Worm (Caenorhabditis elegans) whole organism, L3 larva: ENCODE measurements around the gene nhr-46.

Source experiments
- ZK546.5 ChIP-seq: sonication (generic microtip); optimal IDR thresholded peaks from 2 replicates; lab custom pipeline; 2017; ENCODE audit warnings: missing biosample characterization, missing genetic modification characterization
- aly-2 ChIP-seq: fragments of 150-350 bp; optimal IDR thresholded peaks from 2 replicates; lab custom pipeline; 2014; ENCODE audit warnings: missing biosample characterization, missing genetic modification characterization
- ceh-16 ChIP-seq: sonication (generic microtip); optimal IDR thresholded peaks from 2 replicates; lab custom pipeline; 2017; ENCODE audit warnings: missing biosample characterization, missing genetic modification characterization
- ceh-82 ChIP-seq: fragments of 150-350 bp; optimal IDR thresholded peaks from 2 replicates; lab custom pipeline; 2014; ENCODE audit warnings: missing biosample characterization, missing genetic modification characterization
- elt-1 ChIP-seq: fragments of 150-350 bp; optimal IDR thresholded peaks from 2 replicates; lab custom pipeline; 2014; ENCODE audit warnings: missing biosample characterization, missing genetic modification characterization
- elt-2 ChIP-seq: sonication (generic microtip); optimal IDR thresholded peaks from 2 replicates; lab custom pipeline; 2016; ENCODE audit warnings: missing genetic modification reagents, mild to moderate bottlenecking, missing genetic modification characterization, missing compliant biosample characterization
- fkh-10 ChIP-seq: sonication (generic microtip); optimal IDR thresholded peaks from 2 replicates; lab custom pipeline; 2017; ENCODE audit warnings: missing biosample characterization, missing genetic modification reagents, missing genetic modification characterization
- jun-1 ChIP-seq: fragments of 150-350 bp; optimal IDR thresholded peaks from 2 replicates; lab custom pipeline; 2014; ENCODE audit warnings: missing biosample characterization, missing genetic modification reagents, missing genetic modification characterization
- lin-15B ChIP-seq: fragments of 150-350 bp; optimal IDR thresholded peaks from 2 replicates; lab custom pipeline; 2014; ENCODE audit warnings: missing biosample characterization, missing genetic modification characterization
- lin-39 ChIP-seq: fragments of 150-350 bp; optimal IDR thresholded peaks from 2 replicates; lab custom pipeline; 2018; ENCODE audit warnings: missing biosample characterization, missing genetic modification reagents, missing genetic modification characterization
- mdl-1 ChIP-seq: fragments of 150-350 bp; optimal IDR thresholded peaks from 2 replicates; lab custom pipeline; 2014; ENCODE audit warnings: missing biosample characterization, missing genetic modification characterization
- mml-1 ChIP-seq: fragments of 150-350 bp; sonication (generic microtip); optimal IDR thresholded peaks from 3 replicates; lab custom pipeline; 2014; ENCODE audit warnings: missing biosample characterization, missing genetic modification characterization
- nfya-1 ChIP-seq: sonication (generic microtip); optimal IDR thresholded peaks from 2 replicates; lab custom pipeline; 2017; ENCODE audit warnings: missing genetic modification characterization, mild to moderate bottlenecking, missing compliant biosample characterization, antibody characterized with exemption, moderate library complexity; ENCODE audit not compliant: insufficient read depth
- nhr-11 ChIP-seq: fragments of 150-350 bp; optimal IDR thresholded peaks from 2 replicates; lab custom pipeline; 2014; ENCODE audit warnings: missing biosample characterization, missing genetic modification characterization
- nhr-12 ChIP-seq: fragments of 150-350 bp; optimal IDR thresholded peaks from 2 replicates; lab custom pipeline; 2014; ENCODE audit warnings: missing biosample characterization, missing genetic modification characterization
- nhr-23 ChIP-seq: fragments of 150-350 bp; optimal IDR thresholded peaks from 2 replicates; lab custom pipeline; 2014; ENCODE audit warnings: missing biosample characterization, missing genetic modification reagents, missing genetic modification characterization
- nhr-25 ChIP-seq: sonication (generic microtip); optimal IDR thresholded peaks from 2 replicates; lab custom pipeline; 2017; ENCODE audit warnings: missing biosample characterization, missing genetic modification characterization
- nhr-43 ChIP-seq: sonication (generic microtip); optimal IDR thresholded peaks from 2 replicates; lab custom pipeline; 2016; ENCODE audit warnings: mild to moderate bottlenecking, missing genetic modification characterization, missing compliant biosample characterization; ENCODE audit not compliant: poor library complexity, severe bottlenecking
- nhr-76 ChIP-seq: fragments of 150-350 bp; sonication (generic microtip); optimal IDR thresholded peaks from 5 replicates; lab custom pipeline; 2014; ENCODE audit warnings: missing biosample characterization, missing genetic modification characterization
- pha-4 ChIP-seq: fragments of 150-350 bp; optimal IDR thresholded peaks from 2 replicates; lab custom pipeline; 2014; ENCODE audit warnings: missing biosample characterization, missing genetic modification reagents, missing genetic modification characterization
- pqm-1 ChIP-seq: fragments of 150-350 bp; optimal IDR thresholded peaks from 2 replicates; lab custom pipeline; 2017; ENCODE audit warnings: missing biosample characterization, missing genetic modification characterization, inconsistent platforms
- sea-2 ChIP-seq: fragments of 150-350 bp; sonication (generic microtip); optimal IDR thresholded peaks from 4 replicates; lab custom pipeline; 2014; ENCODE audit warnings: missing biosample characterization, missing genetic modification reagents, missing genetic modification characterization
- skn-1 ChIP-seq: fragments of 150-350 bp; optimal IDR thresholded peaks from 2 replicates; lab custom pipeline; 2014; ENCODE audit warnings: missing biosample characterization, missing genetic modification characterization
- snpc-4 ChIP-seq: fragments of 150-350 bp; optimal IDR thresholded peaks from 2 replicates; lab custom pipeline; 2014; ENCODE audit warnings: missing biosample characterization, missing genetic modification characterization
- tbx-2 ChIP-seq: sonication (generic microtip); optimal IDR thresholded peaks from 2 replicates; lab custom pipeline; 2016; ENCODE audit warnings: mild to moderate bottlenecking, missing genetic modification characterization, missing compliant biosample characterization
- unc-39 ChIP-seq: sonication (generic microtip); optimal IDR thresholded peaks from 4 replicates; lab custom pipeline; 2017; ENCODE audit warnings: missing biosample characterization, missing genetic modification characterization
- ztf-4 ChIP-seq: fragments of 150-350 bp; optimal IDR thresholded peaks from 2 replicates; lab custom pipeline; 2014; ENCODE audit warnings: missing biosample characterization, missing genetic modification characterization

nhr-46 gene

ce11 chrIV:5764392-5764791, 6.7 kb upstream of the nhr-46 start (continued):
- TF ChIP-seq ZK546.5 (tag; lab: Kevin White, UChicago) (no peak), nhr-25 (peak; percentile 50), skn-1 (tag; lab: Kevin White, UChicago) (no peak), nhr-23 (peak; percentile 88), elt-2 (tag; lab: Kevin White, UChicago) (peak; percentile 31), aly-2 (tag; lab: Kevin White, UChicago) (no peak), pqm-1 (peak; percentile 58)
- TF ChIP-seq, all 47 proteins: peak for 10

- TF ChIP-seq jun-1 (tag; lab: Kevin White, UChicago) = peak; percentile 59
- TF ChIP-seq nhr-43 (tag; lab: Kevin White, UChicago) = peak; percentile 22
- peak; percentile 67 for TF ChIP-seq elt-2 (tag; lab: Kevin White, UChicago)
- peak; percentile 10 for TF ChIP-seq nhr-25
- no peak for TF ChIP-seq nhr-12 (tag; lab: Kevin White, UChicago)
- no peak for TF ChIP-seq ZK546.5 (tag; lab: Kevin White, UChicago)
- TF ChIP-seq nhr-11 (tag; lab: Kevin White, UChicago) = no peak
- peak; percentile 89 for TF ChIP-seq pqm-1
- peak; percentile 6 for TF ChIP-seq mml-1 (tag; lab: Kevin White, UChicago)
- TF ChIP-seq mdl-1 (tag; lab: Kevin White, UChicago) = no peak
- TF ChIP-seq aly-2 (tag; lab: Kevin White, UChicago) = no peak
- TF ChIP-seq skn-1 (tag; lab: Kevin White, UChicago) = no peak
- no peak for TF ChIP-seq ceh-82
- TF ChIP-seq, all 47 proteins: peak for 6
These were observed 5.1 kb upstream of the nhr-46 start for ce11 chrIV:5762770-5763169.

ce11 chrIV:5761211-5761907, 3.7 kb upstream of the nhr-46 start:
- TF ChIP-seq elt-1 (peak; percentile 68), sea-2 (GFP tag; lab: Kevin White, UChicago) (no peak), nfya-1 (tag; lab: Kevin White, UChicago) (no peak), ztf-4 (tag; lab: Kevin White, UChicago) (no peak), lin-15B (no peak)

- TF ChIP-seq sea-2 (GFP tag; lab: Kevin White, UChicago) (no peak), snpc-4 (tag; lab: Kevin White, UChicago) (no peak), unc-39 (tag; lab: Kevin White, UChicago) (no peak), lin-39 (tag; lab: Kevin White, UChicago) (no peak), fkh-10 (GFP tag; lab: Kevin White, UChicago) (no peak), mml-1 (tag; lab: Kevin White, UChicago) (no peak)
These were observed 3.0 kb upstream of the nhr-46 start for ce11 chrIV:5760656-5761055.

- TF ChIP-seq nhr-25 = peak; percentile 13
- peak; percentile 88 for TF ChIP-seq elt-1
- no peak for TF ChIP-seq elt-2 (tag; lab: Kevin White, UChicago)
These were observed 1.0 kb upstream of the nhr-46 start for ce11 chrIV:5758695-5759094.

- peak; percentile 86 for TF ChIP-seq elt-2 (tag; lab: Kevin White, UChicago)
- peak; percentile 93 for TF ChIP-seq pqm-1
- TF ChIP-seq nhr-76 (tag; lab: Kevin White, UChicago) = no peak
- peak; percentile 49 for TF ChIP-seq jun-1 (tag; lab: Kevin White, UChicago)
- TF ChIP-seq pha-4 (tag; lab: Kevin White, UChicago) = peak; percentile 69
These were observed 1.7 kb downstream of the nhr-46 start for ce11 chrIV:5755922-5756321.

ce11 chrIV:5754821-5755220, 2.8 kb downstream of the nhr-46 start:
- TF ChIP-seq tbx-2 (tag; lab: Kevin White, UChicago) (no peak), ceh-16 (no peak), nhr-23 (peak; percentile 49)
- TF ChIP-seq, all 47 proteins: peak for 1
